Fruit fly (Drosophila melanogaster) whole organism, embryonic: Measurements from ENCODE around the gene Pgm1.

Experiments
- Aef1 ChIP-seq: fragments of 200-800 bp; sonication (Bioruptor generic); IDR thresholded peaks from 3 replicates; pipeline ENCODE4 v1.3.6; 2022; ENCODE audit warnings: missing biosample characterization, missing genetic modification characterization
- B-H2 ChIP-seq: fragments of 200-800 bp; sonication (Bioruptor generic); optimal IDR thresholded peaks from 2 replicates; lab custom pipeline; 2018; ENCODE audit warnings: missing biosample characterization, mild to moderate bottlenecking, missing genetic modification characterization
- CG1024 ChIP-seq: fragments of 200-800 bp; sonication (Bioruptor generic); IDR thresholded peaks from 2 replicates; pipeline ENCODE4 v1.3.6; 2022; ENCODE audit warnings: missing biosample characterization, missing genetic modification characterization
- CG10366 ChIP-seq: fragments of 200-800 bp; sonication (Bioruptor generic); IDR thresholded peaks from 2 replicates; pipeline ENCODE4 v1.3.6; 2022; ENCODE audit warnings: missing biosample characterization, missing genetic modification characterization
- CG10959 ChIP-seq: fragments of 200-800 bp; sonication (Bioruptor generic); IDR thresholded peaks from 2 replicates; pipeline ENCODE4 v1.3.6; 2022; ENCODE audit warnings: missing biosample characterization, missing genetic modification characterization
- CG12104 ChIP-seq: fragments of 200-800 bp; sonication (Bioruptor generic); optimal IDR thresholded peaks from 3 replicates; lab custom pipeline; 2016; ENCODE audit warnings: missing biosample characterization, missing genetic modification characterization
- CG12299 ChIP-seq: fragments of 200-800 bp; sonication (Bioruptor generic); optimal IDR thresholded peaks from 2 replicates; lab custom pipeline; 2018; ENCODE audit warnings: missing biosample characterization, mild to moderate bottlenecking, missing genetic modification characterization
- CG12391 ChIP-seq: fragments of 200-800 bp; sonication (Bioruptor generic); optimal IDR thresholded peaks from 3 replicates; lab custom pipeline; 2018; ENCODE audit warnings: missing biosample characterization, mild to moderate bottlenecking, missing genetic modification characterization, moderate library complexity
- CG14710 ChIP-seq: fragments of 200-800 bp; sonication (Bioruptor generic); optimal IDR thresholded peaks from 3 replicates; lab custom pipeline; 2019; ENCODE audit warnings: missing biosample characterization, mild to moderate bottlenecking, missing genetic modification characterization, moderate library complexity
- CG15514 ChIP-seq: fragments of 200-800 bp; sonication (Bioruptor generic); optimal IDR thresholded peaks from 3 replicates; lab custom pipeline; 2017; ENCODE audit warnings: missing biosample characterization, missing genetic modification characterization, mild to moderate bottlenecking, moderate library complexity, missing genetic modification reagents
- CG1602 ChIP-seq: fragments of 200-800 bp; sonication (Bioruptor generic); optimal IDR thresholded peaks from 3 replicates; lab custom pipeline; 2016; ENCODE audit warnings: missing biosample characterization, missing genetic modification characterization
- CG16815 ChIP-seq: fragments of 200-800 bp; sonication (Bioruptor generic); optimal IDR thresholded peaks from 3 replicates; lab custom pipeline; 2017; ENCODE audit warnings: missing biosample characterization, mild to moderate bottlenecking, missing genetic modification characterization
- CG17385 ChIP-seq: fragments of 200-800 bp; sonication (Bioruptor generic); optimal IDR thresholded peaks from 3 replicates; lab custom pipeline; 2018; ENCODE audit warnings: missing biosample characterization, mild to moderate bottlenecking, missing genetic modification characterization
- CG2712 ChIP-seq: fragments of 200-800 bp; optimal IDR thresholded peaks from 3 replicates; lab custom pipeline; 2019; ENCODE audit warnings: missing biosample characterization, mild to moderate bottlenecking, missing genetic modification characterization, moderate library complexity
- CG30431 ChIP-seq: fragments of 200-800 bp; sonication (Bioruptor generic); optimal IDR thresholded peaks from 2 replicates; lab custom pipeline; 2017; ENCODE audit warnings: missing biosample characterization, missing genetic modification characterization
- CG4328 ChIP-seq: fragments of 200-800 bp; sonication (Bioruptor generic); optimal IDR thresholded peaks from 3 replicates; lab custom pipeline; 2017; ENCODE audit warnings: missing biosample characterization, missing genetic modification reagents, missing genetic modification characterization
- CG43689 ChIP-seq: fragments of 200-800 bp; sonication (Bioruptor generic); IDR thresholded peaks from 2 replicates; pipeline ENCODE4 v1.3.6; 2022; ENCODE audit warnings: missing biosample characterization, missing genetic modification characterization
- CG6683 ChIP-seq: fragments of 200-800 bp; sonication (Bioruptor generic); optimal IDR thresholded peaks from 2 replicates; lab custom pipeline; 2017; ENCODE audit warnings: missing biosample characterization, mild to moderate bottlenecking, missing genetic modification characterization, missing genetic modification reagents
- CG6765 ChIP-seq: fragments of 200-800 bp; sonication (Bioruptor generic); optimal IDR thresholded peaks from 3 replicates; lab custom pipeline; 2017; ENCODE audit warnings: missing biosample characterization, mild to moderate bottlenecking, missing genetic modification characterization
- CG7839 ChIP-seq: fragments of 200-800 bp; sonication (Bioruptor generic); optimal IDR thresholded peaks from 3 replicates; lab custom pipeline; 2018; ENCODE audit warnings: missing biosample characterization, mild to moderate bottlenecking, missing genetic modification characterization, moderate library complexity
- CG7987 ChIP-seq: fragments of 200-800 bp; sonication (Bioruptor generic); optimal IDR thresholded peaks from 2 replicates; lab custom pipeline; 2018; ENCODE audit warnings: missing biosample characterization, mild to moderate bottlenecking, missing genetic modification characterization, moderate library complexity
- CG9437 ChIP-seq: fragments of 200-800 bp; sonication (Bioruptor generic); optimal IDR thresholded peaks from 2 replicates; lab custom pipeline; 2018; ENCODE audit warnings: missing biosample characterization, mild to moderate bottlenecking, missing genetic modification characterization
- H15 ChIP-seq: fragments of 200-800 bp; sonication (Bioruptor generic); IDR thresholded peaks from 3 replicates; pipeline ENCODE4 v1.3.6; 2022; ENCODE audit warnings: missing biosample characterization, missing genetic modification characterization
- HLH54F ChIP-seq: fragments of 200-800 bp; sonication (Bioruptor generic); optimal IDR thresholded peaks from 3 replicates; lab custom pipeline; 2016; ENCODE audit warnings: missing biosample characterization, missing genetic modification characterization
- HmgZ ChIP-seq: fragments of 200-800 bp; sonication (Bioruptor generic); optimal IDR thresholded peaks from 2 replicates; lab custom pipeline; 2018; ENCODE audit warnings: missing biosample characterization, mild to moderate bottlenecking, missing genetic modification characterization
- Kr ChIP-seq: fragments of 200-800 bp; sonication (Bioruptor generic); optimal IDR thresholded peaks from 2 replicates; lab custom pipeline; 2017; ENCODE audit warnings: missing biosample characterization, mild to moderate bottlenecking, missing genetic modification characterization
- MTF-1 ChIP-seq: fragments of 200-800 bp; sonication (Bioruptor generic); optimal IDR thresholded peaks from 2 replicates; lab custom pipeline; 2018; ENCODE audit warnings: missing biosample characterization, mild to moderate bottlenecking, missing genetic modification characterization, borderline replicate concordance
- NC2β ChIP-seq: fragments of 200-800 bp; sonication (Bioruptor generic); optimal IDR thresholded peaks from 2 replicates; lab custom pipeline; 2016; ENCODE audit warnings: missing biosample characterization, missing genetic modification characterization
- Nf-YA ChIP-seq: fragments of 200-800 bp; sonication (Bioruptor generic); IDR thresholded peaks from 2 replicates; pipeline ENCODE4 v1.3.6; 2022; ENCODE audit warnings: missing biosample characterization, missing genetic modification characterization
- Pdp1 ChIP-seq, 2 experiments: fragments of 200-800 bp; sonication (Bioruptor generic); optimal IDR thresholded peaks; 3 replicates each; lab custom pipeline; 2016; ENCODE audit warnings: missing biosample characterization in 2 of 2, missing genetic modification characterization in 2 of 2, mild to moderate bottlenecking in 1 of 2, moderate library complexity in 1 of 2
- Stat92E ChIP-seq, 3 experiments: fragments of >200 bp in 2 of 3; fragments of 200-800 bp in 1 of 3; sonication (Bioruptor generic) in 1 of 3; optimal IDR thresholded peaks; 2 replicates each; lab custom pipeline; 2017 to 2019; ENCODE audit warnings: missing biosample characterization in 3 of 3, missing genetic modification characterization in 3 of 3, mild to moderate bottlenecking in 1 of 3, moderate library complexity in 1 of 3
- TFAM ChIP-seq: fragments of 200-800 bp; sonication (Bioruptor generic); optimal IDR thresholded peaks from 2 replicates; lab custom pipeline; 2017; ENCODE audit warnings: missing biosample characterization, missing genetic modification characterization, inconsistent platforms
- Vsx1 ChIP-seq: fragments of 200-800 bp; sonication (Bioruptor generic); optimal IDR thresholded peaks from 2 replicates; lab custom pipeline; 2017; ENCODE audit warnings: missing biosample characterization, mild to moderate bottlenecking, missing genetic modification characterization, missing genetic modification reagents
- al ChIP-seq: fragments of 200-800 bp; sonication (Bioruptor generic); IDR thresholded peaks from 2 replicates; pipeline ENCODE4 v1.3.6; 2022; ENCODE audit warnings: missing biosample characterization, missing genetic modification characterization
- bcd ChIP-seq: fragments of 200-800 bp; sonication (Bioruptor generic); optimal IDR thresholded peaks from 2 replicates; lab custom pipeline; 2017; ENCODE audit warnings: missing biosample characterization, mild to moderate bottlenecking, missing genetic modification characterization
- bigmax ChIP-seq: fragments of 200-800 bp; sonication (Bioruptor generic); optimal IDR thresholded peaks from 2 replicates; lab custom pipeline; 2018; ENCODE audit warnings: missing biosample characterization, mild to moderate bottlenecking, missing genetic modification characterization
- cg ChIP-seq: fragments of 200-800 bp; sonication (Bioruptor generic); optimal IDR thresholded peaks from 3 replicates; lab custom pipeline; 2019; ENCODE audit warnings: missing biosample characterization, mild to moderate bottlenecking, missing genetic modification characterization, moderate library complexity
- dpn ChIP-seq, 2 experiments: fragments of 200-800 bp; sonication (Bioruptor generic); optimal IDR thresholded peaks; 3 replicates each; lab custom pipeline; 2016; ENCODE audit warnings: missing biosample characterization in 2 of 2, missing genetic modification characterization in 2 of 2
- ems ChIP-seq: fragments of 200-800 bp; sonication (Bioruptor generic); optimal IDR thresholded peaks from 3 replicates; lab custom pipeline; 2016; ENCODE audit warnings: missing biosample characterization, missing genetic modification characterization
- grau ChIP-seq: fragments of 200-800 bp; optimal IDR thresholded peaks from 3 replicates; lab custom pipeline; 2019; ENCODE audit warnings: missing biosample characterization, mild to moderate bottlenecking, missing genetic modification characterization, moderate library complexity
- grn ChIP-seq: fragments of 200-800 bp; sonication (Bioruptor generic); optimal IDR thresholded peaks from 3 replicates; lab custom pipeline; 2017; ENCODE audit warnings: missing biosample characterization, missing genetic modification characterization
- hbn ChIP-seq: fragments of 200-800 bp; sonication (Bioruptor generic); IDR thresholded peaks from 2 replicates; pipeline ENCODE4 v1.3.6; 2022; ENCODE audit warnings: missing biosample characterization, missing genetic modification characterization; ENCODE audit not compliant: partially characterized antibody
- inv ChIP-seq: fragments of 200-800 bp; sonication (Bioruptor generic); IDR thresholded peaks from 2 replicates; pipeline ENCODE4 v1.3.6; 2022; ENCODE audit warnings: missing biosample characterization, missing genetic modification characterization; ENCODE audit not compliant: partially characterized antibody
- lilli ChIP-seq: fragments of 200-800 bp; sonication (Bioruptor generic); optimal IDR thresholded peaks from 3 replicates; lab custom pipeline; 2016; ENCODE audit warnings: missing biosample characterization, missing genetic modification characterization
- mam ChIP-seq: fragments of 200-800 bp; sonication (Bioruptor generic); optimal IDR thresholded peaks from 3 replicates; lab custom pipeline; 2016; ENCODE audit warnings: missing biosample characterization, missing genetic modification characterization
- phol ChIP-seq: fragments of 200-800 bp; sonication (Bioruptor generic); optimal IDR thresholded peaks from 3 replicates; lab custom pipeline; 2018; ENCODE audit warnings: missing biosample characterization, mild to moderate bottlenecking, missing genetic modification characterization, moderate library complexity
- prd ChIP-seq, 3 experiments: fragments of >200 bp in 2 of 3; fragments of 200-800 bp in 1 of 3; sonication (Bioruptor generic) in 1 of 3; optimal IDR thresholded peaks in 2 of 3; IDR thresholded peaks in 1 of 3; 2 replicates in 2 of 3; 3 replicates in 1 of 3; pipeline versions ENCODE4 v1.3.6 to Lab custom; 2017 to 2022; ENCODE audit warnings: missing biosample characterization in 1 of 3, missing genetic modification characterization in 1 of 3
- so ChIP-seq: fragments of 200-800 bp; sonication (Bioruptor generic); IDR thresholded peaks from 3 replicates; pipeline ENCODE4 v1.3.6; 2022; ENCODE audit warnings: missing biosample characterization, missing genetic modification characterization
- sob ChIP-seq: fragments of 200-800 bp; sonication (Bioruptor generic); IDR thresholded peaks from 2 replicates; pipeline ENCODE4 v1.3.6; 2022; ENCODE audit warnings: missing biosample characterization, missing genetic modification characterization
- stc ChIP-seq: fragments of 200-800 bp; sonication (Bioruptor generic); IDR thresholded peaks from 2 replicates; pipeline ENCODE4 v1.3.6; 2022; ENCODE audit warnings: missing biosample characterization, missing genetic modification characterization

Pgm1 gene

dm6 chr3L:16105528-16105927, 22.8 kb downstream of the Pgm1 start, which contains the start of the genes IntS9 and CG43295 (continued):
- TF ChIP-seq MTF-1 (GFP tag; lab: Kevin White, UChicago) (no peak), al (peak; percentile 80), CG4328 (GFP tag; lab: Kevin White, UChicago) (no peak), Stat92E (GFP tag; optimal IDR thresholded peaks at IDR 0.05; lab: Kevin White, UChicago) (no peak), dpn (GFP tag; optimal IDR thresholded peaks at IDR 0.05; lab: Kevin White, UChicago) (peak; percentile 87 to 89), Aef1 (GFP tag; lab: Robert Waterston, UW) (peak; percentile 82), grn (GFP tag; lab: Kevin White, UChicago) (no peak), CG2712 (tag; lab: Kevin White, UChicago) (no peak), grau (no peak), Nf-YA (GFP tag; lab: Robert Waterston, UW) (peak; percentile 65; the same call in 1 of the 2 replicates), HLH54F (GFP tag; lab: Kevin White, UChicago) (peak; percentile 89), CG15514 (GFP tag; lab: Kevin White, UChicago) (peak; percentile 99), CG17385 (peak; percentile 69), Pdp1 (GFP tag; optimal IDR thresholded peaks at IDR 0.05; lab: Kevin White, UChicago) (peak; percentile 85), bigmax (GFP tag; lab: Kevin White, UChicago) (no peak), Vsx1 (GFP tag; lab: Kevin White, UChicago) (no peak), Kr (GFP tag; lab: Kevin White, UChicago) (no peak), H15 (GFP tag; lab: Robert Waterston, UW) (peak; percentile 78), CG30431 (peak; percentile 75), ems (peak; percentile 79), so (GFP tag; lab: Robert Waterston, UW) (peak; percentile 69; the same call in 2 of the 3 replicates), cg (no peak), CG1602 (GFP tag; lab: Kevin White, UChicago) (peak; percentile 81), phol (peak; percentile 84), HmgZ (peak; percentile 74), CG9437 (peak; percentile 42), CG14710 (peak; percentile 83), CG6765 (GFP tag; lab: Kevin White, UChicago) (no peak), CG12391 (peak; percentile 87), CG12104 (GFP tag; lab: Kevin White, UChicago) (peak; percentile 44), CG6683 (GFP tag; lab: Kevin White, UChicago) (peak; percentile 19), hbn (GFP tag; lab: Robert Waterston, UW) (no peak), NC2β (peak; percentile 89), CG12299 (peak; percentile 39), inv (GFP tag; lab: Robert Waterston, UW) (no peak), CG7839 (tag; lab: Kevin White, UChicago) (no peak), CG7987 (GFP tag; lab: Kevin White, UChicago) (peak; percentile 56), lilli (GFP tag; lab: Kevin White, UChicago) (peak; percentile 93), CG16815 (GFP tag; lab: Kevin White, UChicago) (peak; percentile 65), B-H2 (GFP tag; lab: Kevin White, UChicago) (no peak), prd (optimal IDR thresholded peaks at IDR 0.05; lab: Kevin White, UChicago) (no peak), prd (GFP tag; IDR thresholded peaks at IDR 0.05; lab: Robert Waterston, UW) (peak; percentile 93), TFAM (GFP tag; lab: Kevin White, UChicago) (no peak), sob (GFP tag; lab: Robert Waterston, UW) (peak; percentile 78), CG10959 (GFP tag; lab: Robert Waterston, UW) (peak; percentile 85), CG1024 (GFP tag; lab: Robert Waterston, UW) (peak; percentile 85), CG43689 (GFP tag; lab: Robert Waterston, UW) (peak; percentile 53), bcd (GFP tag; lab: Kevin White, UChicago) (peak; percentile 72), mam (GFP tag; lab: Kevin White, UChicago) (peak; percentile 89), stc (GFP tag; lab: Robert Waterston, UW) (peak; percentile 82), CG10366 (GFP tag; lab: Robert Waterston, UW) (peak; percentile 79)
